Fruit fly (Drosophila melanogaster) whole organism, embryonic: ENCODE data around the gene sisA.

ENCODE experiments used
- CG12219 ChIP-seq: fragments of 200-800 bp; sonication (Bioruptor generic); optimal IDR thresholded peaks from 3 replicates; lab custom pipeline; 2018; ENCODE audit warnings: missing biosample characterization, mild to moderate bottlenecking, missing genetic modification characterization
- CG12659 ChIP-seq: fragments of 200-800 bp; sonication (Bioruptor generic); optimal IDR thresholded peaks from 3 replicates; lab custom pipeline; 2017; ENCODE audit warnings: mild to moderate bottlenecking, missing biosample characterization, missing genetic modification reagents, missing genetic modification characterization
- CG1832 ChIP-seq: fragments of 200-800 bp; sonication (Bioruptor generic); optimal IDR thresholded peaks from 2 replicates; lab custom pipeline; 2017; ENCODE audit warnings: missing biosample characterization, mild to moderate bottlenecking, missing genetic modification characterization, inconsistent platforms
- CG2678 ChIP-seq: fragments of 200-800 bp; sonication (Bioruptor generic); optimal IDR thresholded peaks from 3 replicates; lab custom pipeline; 2019; ENCODE audit warnings: missing biosample characterization, mild to moderate bottlenecking, missing genetic modification characterization, moderate library complexity
- CG31441 ChIP-seq: fragments of 200-800 bp; sonication (Bioruptor generic); IDR thresholded peaks from 2 replicates; pipeline ENCODE4 v1.3.6; 2022; ENCODE audit warnings: missing biosample characterization, missing genetic modification characterization
- CG3407 ChIP-seq: fragments of 200-800 bp; sonication (Bioruptor generic); optimal IDR thresholded peaks from 2 replicates; lab custom pipeline; 2018; ENCODE audit warnings: missing biosample characterization, mild to moderate bottlenecking, missing genetic modification characterization
- CG8290 ChIP-seq, 3 experiments: fragments of 200-800 bp; sonication (Bioruptor generic); optimal IDR thresholded peaks; 2 replicates each; lab custom pipeline; 2016 to 2019; ENCODE audit warnings: missing biosample characterization in 3 of 3, missing genetic modification characterization in 3 of 3, mild to moderate bottlenecking in 2 of 3, moderate library complexity in 1 of 3
- CG8924 ChIP-seq: fragments of 200-800 bp; optimal IDR thresholded peaks from 3 replicates; lab custom pipeline; 2019; ENCODE audit warnings: missing biosample characterization, mild to moderate bottlenecking, missing genetic modification characterization, moderate library complexity
- Chrac-16 ChIP-seq: fragments of 200-800 bp; sonication (Bioruptor generic); optimal IDR thresholded peaks from 3 replicates; lab custom pipeline; 2016; ENCODE audit warnings: missing biosample characterization, missing genetic modification characterization
- Dad ChIP-seq: fragments of 200-800 bp; sonication (Bioruptor generic); optimal IDR thresholded peaks from 3 replicates; lab custom pipeline; 2016; ENCODE audit warnings: missing biosample characterization, missing genetic modification characterization
- Drgx ChIP-seq: fragments of 200-800 bp; sonication (Bioruptor generic); IDR thresholded peaks from 2 replicates; pipeline ENCODE4 v1.3.6; 2022; ENCODE audit warnings: missing biosample characterization, missing genetic modification characterization
- Fer3 ChIP-seq: fragments of 200-800 bp; sonication (Bioruptor generic); optimal IDR thresholded peaks from 2 replicates; lab custom pipeline; 2018; ENCODE audit warnings: missing biosample characterization, mild to moderate bottlenecking, missing genetic modification characterization, moderate library complexity
- Hr78 ChIP-seq, 2 experiments: fragments of 200-800 bp in 1 of 2; fragments of >200 bp in 1 of 2; sonication (Bioruptor generic) in 1 of 2; optimal IDR thresholded peaks; 2 replicates each; lab custom pipeline; 2017 to 2019; ENCODE audit warnings: missing biosample characterization in 2 of 2, missing genetic modification characterization in 2 of 2, mild to moderate bottlenecking in 1 of 2, moderate library complexity in 1 of 2
- MBD-R2 ChIP-seq: fragments of 200-800 bp; sonication (Bioruptor generic); IDR thresholded peaks from 2 replicates; pipeline ENCODE4 v1.3.6; 2022; ENCODE audit warnings: missing biosample characterization, missing genetic modification characterization
- Myb ChIP-seq: fragments of 200-800 bp; sonication (Bioruptor generic); optimal IDR thresholded peaks from 2 replicates; lab custom pipeline; 2016; ENCODE audit warnings: missing biosample characterization, missing genetic modification characterization
- Oli ChIP-seq: fragments of 200-800 bp; sonication (Bioruptor generic); optimal IDR thresholded peaks from 2 replicates; lab custom pipeline; 2018; ENCODE audit warnings: missing biosample characterization, mild to moderate bottlenecking, missing genetic modification characterization, moderate library complexity
- PHDP ChIP-seq: fragments of 200-800 bp; sonication (Bioruptor generic); optimal IDR thresholded peaks from 3 replicates; lab custom pipeline; 2018; ENCODE audit warnings: missing biosample characterization, mild to moderate bottlenecking, missing genetic modification characterization, moderate library complexity
- Sin3A ChIP-seq: fragments of >200 bp; optimal IDR thresholded peaks from 2 replicates; lab custom pipeline; 2018
- amos ChIP-seq: fragments of 200-800 bp; sonication (Bioruptor generic); IDR thresholded peaks from 2 replicates; pipeline ENCODE4 v1.3.6; 2022; ENCODE audit warnings: missing biosample characterization, missing genetic modification characterization; ENCODE audit not compliant: partially characterized antibody
- bab2 ChIP-seq: fragments of 200-800 bp; sonication (Bioruptor generic); optimal IDR thresholded peaks from 2 replicates; lab custom pipeline; 2016; ENCODE audit warnings: missing biosample characterization, missing genetic modification characterization
- bbx ChIP-seq: fragments of 200-800 bp; sonication (Bioruptor generic); IDR thresholded peaks from 2 replicates; pipeline ENCODE4 v1.3.6; 2022; ENCODE audit warnings: missing biosample characterization, missing genetic modification characterization; ENCODE audit not compliant: partially characterized antibody
- bcd ChIP-seq: fragments of 200-800 bp; sonication (Bioruptor generic); optimal IDR thresholded peaks from 2 replicates; lab custom pipeline; 2017; ENCODE audit warnings: missing biosample characterization, mild to moderate bottlenecking, missing genetic modification characterization
- br ChIP-seq: fragments of >200 bp; optimal IDR thresholded peaks from 2 replicates; lab custom pipeline; 2017
- bsh ChIP-seq, 2 experiments: fragments of 200-800 bp; sonication (Bioruptor generic); optimal IDR thresholded peaks; 2 replicates each; lab custom pipeline; 2017 to 2018; ENCODE audit warnings: mild to moderate bottlenecking in 2 of 2, missing biosample characterization in 2 of 2, missing genetic modification characterization in 2 of 2, moderate library complexity in 1 of 2
- cg ChIP-seq: fragments of 200-800 bp; sonication (Bioruptor generic); optimal IDR thresholded peaks from 3 replicates; lab custom pipeline; 2019; ENCODE audit warnings: missing biosample characterization, mild to moderate bottlenecking, missing genetic modification characterization, moderate library complexity
- chinmo ChIP-seq: fragments of 200-800 bp; sonication (Bioruptor generic); IDR thresholded peaks from 4 replicates; pipeline ENCODE4 v1.3.6; 2022; ENCODE audit warnings: missing biosample characterization, missing genetic modification characterization; ENCODE audit not compliant: partially characterized antibody
- ci ChIP-seq: fragments of 200-800 bp; sonication (Bioruptor generic); IDR thresholded peaks from 3 replicates; pipeline ENCODE4 v1.3.6; 2022; ENCODE audit warnings: missing biosample characterization, missing genetic modification characterization
- crol ChIP-seq: fragments of 200-800 bp; sonication (Bioruptor generic); IDR thresholded peaks from 2 replicates; pipeline ENCODE4 v1.3.6; 2022; ENCODE audit warnings: missing biosample characterization, missing genetic modification characterization
- fd3F ChIP-seq: fragments of 200-800 bp; sonication (Bioruptor generic); optimal IDR thresholded peaks from 2 replicates; lab custom pipeline; 2018; ENCODE audit warnings: missing biosample characterization, mild to moderate bottlenecking, missing genetic modification characterization, moderate library complexity
- fd64A ChIP-seq: fragments of 200-800 bp; sonication (Bioruptor generic); optimal IDR thresholded peaks from 3 replicates; lab custom pipeline; 2018; ENCODE audit warnings: missing biosample characterization, mild to moderate bottlenecking, missing genetic modification characterization
- gfzf ChIP-seq: fragments of 200-800 bp; sonication (Bioruptor generic); optimal IDR thresholded peaks from 2 replicates; lab custom pipeline; 2016; ENCODE audit warnings: missing biosample characterization, mild to moderate bottlenecking, missing genetic modification characterization, moderate library complexity
- gsb-n ChIP-seq: fragments of 200-800 bp; sonication (Bioruptor generic); optimal IDR thresholded peaks from 3 replicates; lab custom pipeline; 2018; ENCODE audit warnings: missing biosample characterization, mild to moderate bottlenecking, missing genetic modification characterization
- insv ChIP-seq, 2 experiments: fragments of 200-800 bp; sonication (Bioruptor generic); optimal IDR thresholded peaks; 3 replicates each; lab custom pipeline; 2016 to 2018; ENCODE audit warnings: missing biosample characterization in 2 of 2, missing genetic modification characterization in 2 of 2
- lab ChIP-seq: fragments of 200-800 bp; sonication (Bioruptor generic); optimal IDR thresholded peaks from 3 replicates; lab custom pipeline; 2017; ENCODE audit warnings: missing biosample characterization, missing genetic modification characterization, mild to moderate bottlenecking, moderate library complexity, missing genetic modification reagents
- lmd ChIP-seq: fragments of 200-800 bp; sonication (Bioruptor generic); IDR thresholded peaks from 2 replicates; pipeline ENCODE4 v1.3.6; 2022; ENCODE audit warnings: missing biosample characterization, missing genetic modification characterization
- lola ChIP-seq, 3 experiments: fragments of >200 bp in 2 of 3; fragments of 200-800 bp in 1 of 3; sonication (Bioruptor generic) in 1 of 3; optimal IDR thresholded peaks; 2 replicates each; lab custom pipeline; 2017 to 2019; ENCODE audit warnings: missing biosample characterization in 3 of 3, missing genetic modification characterization in 3 of 3, mild to moderate bottlenecking in 1 of 3, moderate library complexity in 1 of 3
- nmo ChIP-seq: fragments of 200-800 bp; sonication (Bioruptor generic); optimal IDR thresholded peaks from 2 replicates; lab custom pipeline; 2018; ENCODE audit warnings: missing biosample characterization, mild to moderate bottlenecking, missing genetic modification characterization, moderate library complexity
- p53 ChIP-seq: fragments of 200-800 bp; sonication (Bioruptor generic); optimal IDR thresholded peaks from 2 replicates; lab custom pipeline; 2016; ENCODE audit warnings: missing biosample characterization, missing genetic modification characterization
- pnt ChIP-seq: fragments of 200-800 bp; sonication (Bioruptor generic); optimal IDR thresholded peaks from 3 replicates; lab custom pipeline; 2016; ENCODE audit warnings: missing biosample characterization, missing genetic modification characterization
- psq ChIP-seq: fragments of 200-800 bp; sonication (Bioruptor generic); optimal IDR thresholded peaks from 2 replicates; lab custom pipeline; 2017; ENCODE audit warnings: missing biosample characterization, missing genetic modification characterization
- sens ChIP-seq: fragments of 200-800 bp; sonication (Bioruptor generic); peaks from one replicate; lab custom pipeline; 2016; ENCODE audit warnings: missing biosample characterization, missing genetic modification characterization
- slbo ChIP-seq: fragments of 200-800 bp; sonication (Bioruptor generic); IDR thresholded peaks from 2 replicates; pipeline ENCODE4 v1.3.6; 2022; ENCODE audit warnings: missing biosample characterization, missing genetic modification characterization
- sqz ChIP-seq: fragments of 200-800 bp; sonication (Bioruptor generic); optimal IDR thresholded peaks from 3 replicates; lab custom pipeline; 2018; ENCODE audit warnings: missing biosample characterization, mild to moderate bottlenecking, missing genetic modification characterization
- stc ChIP-seq: fragments of 200-800 bp; sonication (Bioruptor generic); IDR thresholded peaks from 2 replicates; pipeline ENCODE4 v1.3.6; 2022; ENCODE audit warnings: missing biosample characterization, missing genetic modification characterization
- stwl ChIP-seq: fragments of 200-800 bp; sonication (Bioruptor generic); optimal IDR thresholded peaks from 3 replicates; lab custom pipeline; 2018; ENCODE audit warnings: missing biosample characterization, mild to moderate bottlenecking, missing genetic modification characterization, moderate library complexity
- wdn ChIP-seq: fragments of 200-800 bp; sonication (Bioruptor generic); IDR thresholded peaks from 2 replicates; pipeline ENCODE4 v1.3.6; 2022; ENCODE audit warnings: missing biosample characterization, missing genetic modification characterization
- wor ChIP-seq: fragments of 200-800 bp; sonication (Bioruptor generic); IDR thresholded peaks from 2 replicates; pipeline ENCODE4 v1.3.6; 2022; ENCODE audit warnings: missing biosample characterization, missing genetic modification characterization

Gene sisA

DNA sequence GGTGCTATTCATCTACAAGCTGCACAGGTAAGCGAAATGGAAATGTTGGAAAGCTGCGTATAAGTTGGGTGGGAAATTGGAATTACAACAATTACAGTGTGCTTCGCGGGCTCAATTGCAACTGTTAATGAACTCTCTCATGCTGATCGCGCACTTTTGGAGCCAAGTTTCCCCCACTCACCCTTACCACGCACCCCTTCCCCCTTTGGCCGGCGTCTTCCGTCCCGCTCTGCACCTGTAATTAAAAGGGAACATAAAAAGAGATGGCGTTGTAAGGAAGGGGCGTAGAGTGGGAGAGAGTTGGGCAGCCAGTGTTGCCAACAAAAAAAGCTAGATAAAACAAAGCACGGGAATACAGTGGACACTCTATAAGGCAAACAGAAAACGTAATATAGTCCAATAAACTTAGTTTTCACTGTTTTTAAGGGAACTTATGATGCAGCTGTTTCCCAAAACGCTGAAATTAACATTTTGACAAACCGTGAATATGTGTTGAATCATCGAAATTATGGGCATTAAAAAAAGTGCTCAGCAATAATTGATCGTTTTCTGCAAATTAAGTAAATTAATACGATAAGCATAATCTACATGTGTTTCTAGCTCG is 18.7 kb upstream of the sisA start (continued):
- TF ChIP-seq chinmo (GFP tag; lab: Robert Waterston, UW) (0 out of 4 replicates have a peak, but pooled peaks have one; percentile 36), wdn (GFP tag; lab: Robert Waterston, UW) (no peak), bsh (GFP tag; optimal IDR thresholded peaks at IDR 0.05; lab: Kevin White, UChicago) (peak in 1 of 2 experiments; percentile 16), CG1832 (peak; percentile 55), Oli (tag; lab: Kevin White, UChicago) (peak; percentile 20), Chrac-16 (GFP tag; lab: Kevin White, UChicago) (peak; percentile 9), ci (GFP tag; lab: Robert Waterston, UW) (peak; percentile 53; the same call in 1 of the 3 replicates), cg (GFP tag; lab: Kevin White, UChicago) (no peak), Sin3A (lab: Kevin White, UChicago) (no peak), bab2 (GFP tag; lab: Kevin White, UChicago) (peak; percentile 6), pnt (GFP tag; lab: Kevin White, UChicago) (peak; percentile 12), lmd (GFP tag; lab: Robert Waterston, UW) (0 out of 2 replicates have a peak, but pooled peaks have one; percentile 5), PHDP (tag; lab: Kevin White, UChicago) (peak; percentile 9), insv (GFP tag; optimal IDR thresholded peaks at IDR 0.05; lab: Kevin White, UChicago) (no peak), CG31441 (GFP tag; lab: Robert Waterston, UW) (0 out of 2 replicates have a peak, but pooled peaks have one; percentile 15), lab (peak; percentile 32), amos (no peak), bbx (GFP tag; lab: Robert Waterston, UW) (no peak), CG8290 (GFP tag; optimal IDR thresholded peaks at IDR 0.05; lab: Kevin White, UChicago) (no peak), CG8290 (tag; optimal IDR thresholded peaks at IDR 0.05; lab: Kevin White, UChicago) (peak in 1 of 2 experiments; percentile 2), CG12219 (GFP tag; lab: Kevin White, UChicago) (no peak), sens (peak; percentile 80), slbo (peak; percentile 29; the same call in 1 of the 2 replicates), Dad (GFP tag; lab: Kevin White, UChicago) (no peak), Fer3 (tag; lab: Kevin White, UChicago) (peak; percentile 3), lola (GFP tag; optimal IDR thresholded peaks at IDR 0.05; lab: Kevin White, UChicago) (peak in 1 of 3 experiments; percentile 15), fd64A (GFP tag; lab: Kevin White, UChicago) (no peak), fd3F (GFP tag; lab: Kevin White, UChicago) (no peak), crol (peak; percentile 88), CG12659 (GFP tag; lab: Kevin White, UChicago) (peak; percentile 7), stc (GFP tag; lab: Robert Waterston, UW) (no peak)

DNA sequence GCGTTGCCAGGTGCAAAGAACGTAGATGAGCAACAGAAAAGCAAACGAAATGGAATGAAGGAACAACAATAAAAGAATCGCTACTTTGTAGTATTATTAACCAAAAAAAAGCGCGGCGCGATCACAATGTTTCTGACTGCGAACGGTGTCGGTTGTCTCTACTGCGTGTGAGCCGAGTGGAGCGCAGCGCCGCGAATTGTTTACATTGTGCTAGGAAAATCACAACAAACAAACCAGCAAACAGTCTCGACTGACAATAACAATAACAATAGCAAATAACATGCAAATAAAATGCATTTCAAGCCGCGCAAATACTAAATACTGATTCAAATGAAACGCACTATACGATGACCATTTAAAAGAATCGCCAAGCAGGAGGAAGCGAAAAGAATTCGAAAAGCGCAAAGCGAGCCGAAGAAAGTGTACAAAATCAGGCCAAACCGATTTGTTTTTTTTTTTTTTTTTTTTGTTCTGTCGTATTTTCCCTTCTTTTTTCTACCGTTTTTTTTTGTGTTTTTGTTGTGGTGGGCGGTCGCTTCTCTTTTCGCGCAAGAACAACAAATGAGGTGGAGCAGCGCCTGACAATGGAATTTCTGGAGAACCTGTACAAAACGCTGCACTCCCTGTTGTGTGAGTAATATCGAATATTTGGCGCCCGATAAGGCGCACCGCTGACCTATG is 17.9 kb upstream of the sisA start, which contains the start of the genes CG34348 and Kap3:
Gene CG34348 (plus strand): TSS at position 6 of the 681 bp plus-strand sequence.
Gene Kap3 (minus strand): TSS at position 217 of the 681 bp plus-strand sequence.
- no peak for TF ChIP-seq gsb-n (tag; lab: Kevin White, UChicago)
- TF ChIP-seq Sin3A (lab: Kevin White, UChicago), result no peak
- TF ChIP-seq Myb, result peak; percentile 9
- 0 out of 2 replicates have a peak, but pooled peaks have one; percentile 25 for TF ChIP-seq Drgx
- no peak for TF ChIP-seq CG3407 (GFP tag; lab: Kevin White, UChicago)
- no peak for TF ChIP-seq nmo (GFP tag; lab: Kevin White, UChicago)
- no peak for TF ChIP-seq lola (GFP tag; optimal IDR thresholded peaks at IDR 0.05; lab: Kevin White, UChicago)
- peak; percentile 23 for TF ChIP-seq CG12659 (GFP tag; lab: Kevin White, UChicago)
- TF ChIP-seq CG12219 (GFP tag; lab: Kevin White, UChicago), result no peak
- peak; percentile 10 for TF ChIP-seq gfzf
- TF ChIP-seq MBD-R2 (GFP tag; lab: Robert Waterston, UW), result peak; percentile 6; the same call in 1 of the 2 replicates
- no peak for TF ChIP-seq Hr78 (GFP tag; optimal IDR thresholded peaks at IDR 0.05; lab: Kevin White, UChicago)
- no peak for TF ChIP-seq br
- TF ChIP-seq wor, result no peak
- TF ChIP-seq bcd, result no peak
- peak; percentile 82 for TF ChIP-seq psq
- peak; percentile 57 for TF ChIP-seq CG8924 (tag; lab: Kevin White, UChicago)
- no peak for TF ChIP-seq stwl (tag; lab: Kevin White, UChicago)
- no peak for TF ChIP-seq p53 (GFP tag; lab: Kevin White, UChicago)
- TF ChIP-seq CG2678 (tag; lab: Kevin White, UChicago), result no peak
- peak; percentile 13 for TF ChIP-seq sqz (GFP tag; lab: Kevin White, UChicago)
